Worm (Caenorhabditis elegans) whole organism, L1 larva: ENCODE results near the gene B0280.9.

Source experiments
- aly-2 ChIP-seq: fragments of 150-350 bp; optimal IDR thresholded peaks from 2 replicates; lab custom pipeline; 2014; ENCODE audit warnings: missing biosample characterization, missing genetic modification characterization
- dsc-1 ChIP-seq: sonication (generic microtip); optimal IDR thresholded peaks from 2 replicates; lab custom pipeline; 2016; ENCODE audit warnings: mild to moderate bottlenecking, missing genetic modification characterization, missing compliant biosample characterization
- jun-1 ChIP-seq: fragments of 150-350 bp; optimal IDR thresholded peaks from 2 replicates; lab custom pipeline; 2014; ENCODE audit warnings: missing biosample characterization, missing genetic modification reagents, missing genetic modification characterization
- mab-9 ChIP-seq: fragments of 200-800 bp; sonication (Bioruptor generic); IDR thresholded peaks from 2 replicates; pipeline ENCODE4 v1.3.6; 2022; ENCODE audit warnings: missing genetic modification reagents, missing genetic modification characterization, missing compliant biosample characterization
- nhr-77 ChIP-seq: fragments of 150-350 bp; optimal IDR thresholded peaks from 2 replicates; lab custom pipeline; 2014; ENCODE audit warnings: missing biosample characterization, missing genetic modification characterization
- pag-3 ChIP-seq: sonication (generic microtip); optimal IDR thresholded peaks from 2 replicates; lab custom pipeline; 2017; ENCODE audit warnings: missing genetic modification characterization, mild to moderate bottlenecking, missing compliant biosample characterization, antibody characterized with exemption, borderline replicate concordance; ENCODE audit not compliant: insufficient read depth
- pqm-1 ChIP-seq: sonication (generic microtip); optimal IDR thresholded peaks from 3 replicates; lab custom pipeline; 2017; ENCODE audit warnings: missing biosample characterization, missing genetic modification characterization
- snpc-4 ChIP-seq: fragments of 150-350 bp; optimal IDR thresholded peaks from 2 replicates; lab custom pipeline; 2014; ENCODE audit warnings: missing biosample characterization, missing genetic modification characterization
- swsn-7 ChIP-seq: sonication (generic microtip); optimal IDR thresholded peaks from 2 replicates; lab custom pipeline; 2016; ENCODE audit warnings: missing genetic modification characterization, missing compliant biosample characterization
- unc-62 ChIP-seq: fragments of 150-350 bp; optimal IDR thresholded peaks from 2 replicates; lab custom pipeline; 2014; ENCODE audit warnings: missing biosample characterization, missing genetic modification reagents, missing genetic modification characterization

DNA sequence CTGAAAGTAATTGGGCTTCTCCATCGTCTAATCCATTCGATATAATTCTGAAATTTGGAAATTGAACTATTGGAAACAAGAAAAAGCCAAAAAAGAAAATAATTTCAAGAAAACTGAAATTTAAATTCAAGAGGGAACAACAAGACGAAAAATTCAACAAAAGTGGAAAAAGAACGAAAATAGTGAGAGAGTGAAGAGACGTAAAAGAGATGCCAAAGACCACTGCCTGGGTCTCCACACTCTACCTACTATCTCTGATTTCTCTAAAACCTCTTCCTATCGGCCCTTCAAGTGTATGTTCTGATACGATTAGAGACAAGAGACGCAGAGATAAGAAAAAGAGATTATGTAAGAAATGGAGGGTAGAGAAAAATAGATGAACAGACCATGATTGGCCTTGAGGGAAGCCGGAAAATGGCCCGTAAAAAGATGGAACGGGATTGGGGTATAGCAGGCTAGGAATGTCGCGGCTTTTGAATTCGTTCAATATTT, 31.1 kb upstream of the B0280.9 start, which contains the start of gene ogt-1:
- TF ChIP-seq swsn-7 (tag; lab: Kevin White, UChicago), result peak; percentile 89
- TF ChIP-seq pag-3 (tag; lab: Kevin White, UChicago), result peak; percentile 16
- peak; percentile 76 for TF ChIP-seq snpc-4 (tag; lab: Kevin White, UChicago)
- no peak for TF ChIP-seq pqm-1 (tag; lab: Kevin White, UChicago)
- TF ChIP-seq dsc-1 (tag; lab: Kevin White, UChicago), result peak; percentile 33
- peak; percentile 68 for TF ChIP-seq jun-1 (tag; lab: Kevin White, UChicago)
- no peak for TF ChIP-seq mab-9
- TF ChIP-seq nhr-77 (tag; lab: Kevin White, UChicago), result peak; percentile 71
- peak; percentile 66 for TF ChIP-seq aly-2 (tag; lab: Kevin White, UChicago)
- TF ChIP-seq unc-62 (GFP tag; lab: Kevin White, UChicago), result no peak
